Fruit fly (Drosophila melanogaster) whole organism, prepupa: Measurements from ENCODE around the gene CG2147.

Experiments
- CG10669 ChIP-seq: fragments of 200-800 bp; sonication (Bioruptor generic); optimal IDR thresholded peaks from 3 replicates; lab custom pipeline; 2018; ENCODE audit warnings: missing biosample characterization, mild to moderate bottlenecking, missing genetic modification characterization, moderate library complexity
- CG11294 ChIP-seq: fragments of 200-800 bp; sonication (Bioruptor generic); IDR thresholded peaks from 2 replicates; pipeline ENCODE4 v1.3.6; 2022; ENCODE audit warnings: missing biosample characterization, missing genetic modification characterization
- CG11762 ChIP-seq: fragments of 200-800 bp; sonication (Bioruptor generic); optimal IDR thresholded peaks from 3 replicates; lab custom pipeline; 2016; ENCODE audit warnings: missing biosample characterization, missing genetic modification characterization; ENCODE audit not compliant: insufficient read depth
- CG3032 ChIP-seq: fragments of 200-800 bp; optimal IDR thresholded peaks from 2 replicates; lab custom pipeline; 2019; ENCODE audit warnings: missing biosample characterization, mild to moderate bottlenecking, missing genetic modification characterization, moderate library complexity
- CG31627 ChIP-seq: fragments of 200-800 bp; sonication (Bioruptor generic); optimal IDR thresholded peaks from 3 replicates; lab custom pipeline; 2016; ENCODE audit warnings: missing biosample characterization, missing genetic modification characterization
- CG32006 ChIP-seq: fragments of 200-800 bp; sonication (Bioruptor generic); optimal IDR thresholded peaks from 3 replicates; lab custom pipeline; 2017; ENCODE audit warnings: missing biosample characterization, mild to moderate bottlenecking, missing genetic modification characterization
- CG34406 ChIP-seq: fragments of 200-800 bp; sonication (Bioruptor generic); optimal IDR thresholded peaks from 3 replicates; lab custom pipeline; 2016; ENCODE audit warnings: missing biosample characterization, missing genetic modification characterization
- CG3919 ChIP-seq: fragments of 200-800 bp; sonication (Bioruptor generic); optimal IDR thresholded peaks from 3 replicates; lab custom pipeline; 2016; ENCODE audit warnings: missing biosample characterization, missing genetic modification characterization
- CG4318 ChIP-seq: fragments of 200-800 bp; sonication (Bioruptor generic); optimal IDR thresholded peaks from 3 replicates; lab custom pipeline; 2017; ENCODE audit warnings: missing biosample characterization, mild to moderate bottlenecking, missing genetic modification characterization
- CG6163 ChIP-seq: fragments of 200-800 bp; sonication (Bioruptor generic); IDR thresholded peaks from 3 replicates; pipeline ENCODE4 v1.3.6; 2022; ENCODE audit warnings: missing biosample characterization, missing genetic modification characterization
- CG6276 ChIP-seq: fragments of 200-800 bp; sonication (Bioruptor generic); optimal IDR thresholded peaks from 2 replicates; lab custom pipeline; 2017; ENCODE audit warnings: missing biosample characterization, mild to moderate bottlenecking, missing genetic modification characterization
- CG6792 ChIP-seq: fragments of 200-800 bp; sonication (Bioruptor generic); optimal IDR thresholded peaks from 3 replicates; lab custom pipeline; 2016; ENCODE audit warnings: missing biosample characterization, missing genetic modification characterization
- CG6854 ChIP-seq: fragments of 200-800 bp; sonication (Bioruptor generic); optimal IDR thresholded peaks from 2 replicates; lab custom pipeline; 2017; ENCODE audit warnings: missing biosample characterization, mild to moderate bottlenecking, missing genetic modification characterization
- CG7368 ChIP-seq: fragments of 200-800 bp; sonication (Bioruptor generic); optimal IDR thresholded peaks from 3 replicates; lab custom pipeline; 2016; ENCODE audit warnings: missing biosample characterization, missing genetic modification characterization
- CG8319 ChIP-seq: fragments of 200-800 bp; sonication (Bioruptor generic); optimal IDR thresholded peaks from 3 replicates; lab custom pipeline; 2016; ENCODE audit warnings: missing biosample characterization, missing genetic modification characterization
- CG8632 ChIP-seq: fragments of 200-800 bp; sonication (Bioruptor generic); optimal IDR thresholded peaks from 3 replicates; lab custom pipeline; 2016; ENCODE audit warnings: missing biosample characterization, missing genetic modification characterization
- Eip75B ChIP-seq: fragments of 200-800 bp; sonication (Bioruptor generic); optimal IDR thresholded peaks from 3 replicates; lab custom pipeline; 2016; ENCODE audit warnings: missing biosample characterization, missing genetic modification characterization
- Eip78C ChIP-seq: fragments of 200-800 bp; sonication (Bioruptor generic); peaks from one replicate; lab custom pipeline; 2016; ENCODE audit warnings: missing biosample characterization, missing genetic modification characterization
- Eip93F ChIP-seq: fragments of 200-800 bp; sonication (Bioruptor generic); optimal IDR thresholded peaks from 2 replicates; lab custom pipeline; 2016; ENCODE audit warnings: missing biosample characterization, mild to moderate bottlenecking, missing genetic modification characterization
- Ets21C ChIP-seq: fragments of 200-800 bp; sonication (Bioruptor generic); optimal IDR thresholded peaks from 3 replicates; lab custom pipeline; 2016; ENCODE audit warnings: missing biosample characterization, missing genetic modification characterization
- Ets96B ChIP-seq: fragments of 200-800 bp; optimal IDR thresholded peaks from 2 replicates; lab custom pipeline; 2019; ENCODE audit warnings: missing biosample characterization, mild to moderate bottlenecking, missing genetic modification characterization, moderate library complexity
- Gug ChIP-seq: fragments of 200-800 bp; sonication (Bioruptor generic); IDR thresholded peaks from 2 replicates; pipeline ENCODE4 v1.3.6; 2022; ENCODE audit warnings: missing biosample characterization, missing genetic modification characterization
- Hr39 ChIP-seq: fragments of 200-800 bp; sonication (Bioruptor generic); optimal IDR thresholded peaks from 2 replicates; lab custom pipeline; 2016; ENCODE audit warnings: missing biosample characterization, missing genetic modification characterization
- Hr4 ChIP-seq: fragments of 200-800 bp; sonication (Bioruptor generic); optimal IDR thresholded peaks from 3 replicates; lab custom pipeline; 2016; ENCODE audit warnings: missing biosample characterization, missing genetic modification characterization
- Lpt ChIP-seq: fragments of 200-800 bp; sonication (Bioruptor generic); optimal IDR thresholded peaks from 3 replicates; lab custom pipeline; 2016; ENCODE audit warnings: missing biosample characterization, missing genetic modification characterization
- OdsH ChIP-seq: fragments of 200-800 bp; sonication (Bioruptor generic); optimal IDR thresholded peaks from 3 replicates; lab custom pipeline; 2016; ENCODE audit warnings: missing biosample characterization, missing genetic modification characterization
- Smox ChIP-seq: fragments of 200-800 bp; sonication (Bioruptor generic); optimal IDR thresholded peaks from 3 replicates; lab custom pipeline; 2016; ENCODE audit warnings: missing biosample characterization, missing genetic modification characterization
- Sox102F ChIP-seq: fragments of 200-800 bp; sonication (Bioruptor generic); optimal IDR thresholded peaks from 2 replicates; lab custom pipeline; 2016; ENCODE audit warnings: missing biosample characterization, mild to moderate bottlenecking, missing genetic modification characterization
- Sox14 ChIP-seq: fragments of 200-800 bp; sonication (Bioruptor generic); optimal IDR thresholded peaks from 3 replicates; lab custom pipeline; 2016; ENCODE audit warnings: missing biosample characterization, missing genetic modification characterization
- Sox15 ChIP-seq: fragments of 200-800 bp; sonication (Bioruptor generic); optimal IDR thresholded peaks from 3 replicates; lab custom pipeline; 2016; ENCODE audit warnings: missing biosample characterization, missing genetic modification characterization
- acj6 ChIP-seq: fragments of 200-800 bp; sonication (Bioruptor generic); optimal IDR thresholded peaks from 3 replicates; lab custom pipeline; 2016; ENCODE audit warnings: missing biosample characterization, missing genetic modification characterization
- cyc ChIP-seq: fragments of 200-800 bp; sonication (Bioruptor generic); optimal IDR thresholded peaks from 3 replicates; lab custom pipeline; 2016; ENCODE audit warnings: missing biosample characterization, missing genetic modification characterization
- dsx ChIP-seq: fragments of 200-800 bp; optimal IDR thresholded peaks from 3 replicates; lab custom pipeline; 2019; ENCODE audit warnings: missing biosample characterization, mild to moderate bottlenecking, missing genetic modification characterization, moderate library complexity; ENCODE audit not compliant: poor library complexity, severe bottlenecking
- esn ChIP-seq: fragments of 200-800 bp; sonication (Bioruptor generic); optimal IDR thresholded peaks from 2 replicates; lab custom pipeline; 2016; ENCODE audit warnings: missing biosample characterization, mild to moderate bottlenecking, missing genetic modification characterization, moderate library complexity
- fd59A ChIP-seq: fragments of 200-800 bp; sonication (Bioruptor generic); optimal IDR thresholded peaks from 2 replicates; lab custom pipeline; 2017; ENCODE audit warnings: missing biosample characterization, mild to moderate bottlenecking, missing genetic modification characterization, missing genetic modification reagents
- fd85E ChIP-seq: fragments of 200-800 bp; sonication (Bioruptor generic); optimal IDR thresholded peaks from 3 replicates; lab custom pipeline; 2016; ENCODE audit warnings: missing biosample characterization, missing genetic modification characterization
- fkh ChIP-seq: fragments of 200-800 bp; sonication (Bioruptor generic); optimal IDR thresholded peaks from 3 replicates; lab custom pipeline; 2017; ENCODE audit warnings: missing biosample characterization, mild to moderate bottlenecking, missing genetic modification characterization, moderate library complexity
- lz ChIP-seq: fragments of 200-800 bp; sonication (Bioruptor generic); optimal IDR thresholded peaks from 3 replicates; lab custom pipeline; 2016; ENCODE audit warnings: missing biosample characterization, missing genetic modification characterization
- net ChIP-seq: fragments of 200-800 bp; sonication (Bioruptor generic); optimal IDR thresholded peaks from 3 replicates; lab custom pipeline; 2016; ENCODE audit warnings: missing biosample characterization, missing genetic modification characterization
- pdm3 ChIP-seq: fragments of 200-800 bp; sonication (Bioruptor generic); optimal IDR thresholded peaks from 3 replicates; lab custom pipeline; 2016; ENCODE audit warnings: missing biosample characterization, missing genetic modification characterization
- salr ChIP-seq, 2 experiments: fragments of 200-800 bp; sonication (Bioruptor generic); optimal IDR thresholded peaks; 3 replicates each; lab custom pipeline; 2016 to 2018; ENCODE audit warnings: missing biosample characterization in 2 of 2, missing genetic modification characterization in 2 of 2, mild to moderate bottlenecking in 1 of 2
- spab ChIP-seq: fragments of 200-800 bp; sonication (Bioruptor generic); optimal IDR thresholded peaks from 2 replicates; lab custom pipeline; 2017; ENCODE audit warnings: missing biosample characterization, mild to moderate bottlenecking, missing genetic modification characterization, missing genetic modification reagents
- ss ChIP-seq, 2 experiments: fragments of 200-800 bp; sonication (Bioruptor generic); optimal IDR thresholded peaks; 2 replicates in 1 of 2; 3 replicates in 1 of 2; lab custom pipeline; 2017 to 2018; ENCODE audit warnings: mild to moderate bottlenecking in 2 of 2, missing biosample characterization in 2 of 2, missing genetic modification characterization in 2 of 2, moderate library complexity in 1 of 2
- svp ChIP-seq: fragments of 200-800 bp; sonication (Bioruptor generic); peaks from one replicate; lab custom pipeline; 2016; ENCODE audit warnings: missing biosample characterization, missing genetic modification characterization
- topi ChIP-seq: fragments of 200-800 bp; sonication (Bioruptor generic); optimal IDR thresholded peaks from 3 replicates; lab custom pipeline; 2016; ENCODE audit warnings: missing biosample characterization, missing genetic modification characterization
- vri ChIP-seq: fragments of 200-800 bp; sonication (Bioruptor generic); optimal IDR thresholded peaks from 3 replicates; lab custom pipeline; 2016; ENCODE audit warnings: missing biosample characterization, mild to moderate bottlenecking, missing genetic modification characterization

CG2147 gene

dm6 chrX:8263236-8263635 is 22.8 kb downstream of the CG2147 start:
- TF ChIP-seq acj6: no peak
- TF ChIP-seq OdsH: no peak
- TF ChIP-seq CG3919 (GFP tag; lab: Kevin White, UChicago): no peak
- TF ChIP-seq Eip93F: no peak
- no peak for TF ChIP-seq CG6854
- TF ChIP-seq Hr4: peak; percentile 29
- TF ChIP-seq fd59A (GFP tag; lab: Kevin White, UChicago): no peak
- TF ChIP-seq Eip78C: peak; percentile 16
- no peak for TF ChIP-seq topi (GFP tag; lab: Kevin White, UChicago)
- TF ChIP-seq Sox14 (GFP tag; lab: Kevin White, UChicago): no peak
- TF ChIP-seq CG4318 (GFP tag; lab: Kevin White, UChicago): peak; percentile 2
- no peak for TF ChIP-seq cyc (GFP tag; lab: Kevin White, UChicago)
- no peak for TF ChIP-seq Sox15 (GFP tag; lab: Kevin White, UChicago)
- TF ChIP-seq net (GFP tag; lab: Kevin White, UChicago): no peak
- TF ChIP-seq CG32006 (GFP tag; lab: Kevin White, UChicago): peak; percentile 45

dm6 chrX:8265261-8265660 is 24.8 kb downstream of the CG2147 start:
- TF ChIP-seq Hr4 (no peak), Sox15 (GFP tag; lab: Kevin White, UChicago) (no peak), vri (GFP tag; lab: Kevin White, UChicago) (no peak), Smox (no peak), pdm3 (GFP tag; lab: Kevin White, UChicago) (no peak), CG11294 (GFP tag; lab: Robert Waterston, UW) (no peak), Eip75B (GFP tag; lab: Kevin White, UChicago) (no peak), Ets96B (tag; lab: Kevin White, UChicago) (no peak), Ets21C (GFP tag; lab: Kevin White, UChicago) (no peak), dsx (GFP tag; lab: Kevin White, UChicago) (no peak)
- TF ChIP-seq, all 60 proteins: peak for 0

dm6 chrX:8271363-8272061 is 31.0 kb downstream of the CG2147 start, which contains the start of gene Corp:
Gene Corp, minus strand, starts transcription at chrX:8271409.
- TF ChIP-seq Ets96B (tag; lab: Kevin White, UChicago): peak; percentile 66
- TF ChIP-seq CG32006 (GFP tag; lab: Kevin White, UChicago): peak; percentile 66
- TF ChIP-seq cyc (GFP tag; lab: Kevin White, UChicago): no peak
- peak; percentile 66 for TF ChIP-seq CG6276
- peak; percentile 38 for TF ChIP-seq CG11762 (GFP tag; lab: Kevin White, UChicago)
- peak; percentile 53 for TF ChIP-seq fd85E (GFP tag; lab: Kevin White, UChicago)
- no peak for TF ChIP-seq Gug (GFP tag; lab: Robert Waterston, UW)
- peak; percentile 56 for TF ChIP-seq CG10669 (GFP tag; lab: Kevin White, UChicago)
- peak; percentile 56 for TF ChIP-seq CG8632 (GFP tag; lab: Kevin White, UChicago)
- TF ChIP-seq svp (GFP tag; lab: Kevin White, UChicago): peak; percentile 71
- TF ChIP-seq vri (GFP tag; lab: Kevin White, UChicago): peak; percentile 19
- no peak for TF ChIP-seq Eip93F
- TF ChIP-seq CG6792: peak; percentile 46
- peak; percentile 65 for TF ChIP-seq CG3032 (tag; lab: Kevin White, UChicago)
- peak; percentile 62 to 63 for TF ChIP-seq ss (GFP tag; optimal IDR thresholded peaks at IDR 0.05; lab: Kevin White, UChicago)
- peak; percentile 72 for TF ChIP-seq net (GFP tag; lab: Kevin White, UChicago)
- peak; percentile 54 for TF ChIP-seq CG6163 (GFP tag; lab: Robert Waterston, UW)
- TF ChIP-seq CG4318 (GFP tag; lab: Kevin White, UChicago): peak; percentile 15
- TF ChIP-seq esn (GFP tag; lab: Kevin White, UChicago): peak; percentile 43
- TF ChIP-seq CG31627: no peak
- peak; percentile 48 for TF ChIP-seq OdsH
- peak; percentile 20 for TF ChIP-seq lz
- peak; percentile 65 for TF ChIP-seq Sox102F
- peak; percentile 58 for TF ChIP-seq CG3919 (GFP tag; lab: Kevin White, UChicago)
- no peak for TF ChIP-seq Hr39
- peak in 1 of 2 experiments; percentile 63 for TF ChIP-seq salr (GFP tag; optimal IDR thresholded peaks at IDR 0.05; lab: Kevin White, UChicago)
- TF ChIP-seq Lpt (GFP tag; lab: Kevin White, UChicago): peak; percentile 39
- no peak for TF ChIP-seq Eip75B (GFP tag; lab: Kevin White, UChicago)
- TF ChIP-seq CG8319: no peak
- peak; percentile 44 for TF ChIP-seq spab (GFP tag; lab: Kevin White, UChicago)
- TF ChIP-seq CG34406: peak; percentile 68
- TF ChIP-seq acj6: peak; percentile 45
- TF ChIP-seq fkh: no peak
- no peak for TF ChIP-seq CG7368 (GFP tag; lab: Kevin White, UChicago)
